Worm (Caenorhabditis elegans) whole organism, L4 larva: ENCODE results near the gene pals-16.
A peak's percentile ranks its signal among the peaks of the same experiment; 100 is the strongest.

Experiments used
- D1046.2 ChIP-seq: fragments of 200-800 bp; sonication (Bioruptor generic); IDR thresholded peaks from 2 replicates; pipeline ENCODE4 v1.3.6; 2022; ENCODE audit warnings: missing genetic modification characterization, missing compliant biosample characterization
- ces-1 ChIP-seq: fragments of 150-350 bp; sonication (generic microtip); optimal IDR thresholded peaks from 4 replicates; lab custom pipeline; 2014; ENCODE audit warnings: missing biosample characterization, missing genetic modification reagents, missing genetic modification characterization
- madf-9 ChIP-seq: fragments of 200-800 bp; sonication (Bioruptor generic); conservative IDR thresholded peaks from 2 replicates; pipeline ENCODE4 v1.3.6; 2022; ENCODE audit warnings: missing genetic modification reagents, missing genetic modification characterization, missing compliant biosample characterization
- pqm-1 ChIP-seq: sonication (generic microtip); optimal IDR thresholded peaks from 2 replicates; lab custom pipeline; 2017; ENCODE audit warnings: missing biosample characterization, missing genetic modification characterization
- unc-39 ChIP-seq: sonication (generic microtip); optimal IDR thresholded peaks from 2 replicates; lab custom pipeline; 2017; ENCODE audit warnings: missing biosample characterization, missing genetic modification characterization
- zfp-2 ChIP-seq: sonication (generic microtip); optimal IDR thresholded peaks from 2 replicates; lab custom pipeline; 2016; ENCODE audit warnings: mild to moderate bottlenecking, missing genetic modification characterization, missing compliant biosample characterization
- zfp-3 ChIP-seq: fragments of 200-800 bp; sonication (Bioruptor generic); conservative IDR thresholded peaks from 2 replicates; pipeline ENCODE4 v1.3.6; 2022; ENCODE audit warnings: missing genetic modification reagents, missing genetic modification characterization, missing compliant biosample characterization

DNA sequence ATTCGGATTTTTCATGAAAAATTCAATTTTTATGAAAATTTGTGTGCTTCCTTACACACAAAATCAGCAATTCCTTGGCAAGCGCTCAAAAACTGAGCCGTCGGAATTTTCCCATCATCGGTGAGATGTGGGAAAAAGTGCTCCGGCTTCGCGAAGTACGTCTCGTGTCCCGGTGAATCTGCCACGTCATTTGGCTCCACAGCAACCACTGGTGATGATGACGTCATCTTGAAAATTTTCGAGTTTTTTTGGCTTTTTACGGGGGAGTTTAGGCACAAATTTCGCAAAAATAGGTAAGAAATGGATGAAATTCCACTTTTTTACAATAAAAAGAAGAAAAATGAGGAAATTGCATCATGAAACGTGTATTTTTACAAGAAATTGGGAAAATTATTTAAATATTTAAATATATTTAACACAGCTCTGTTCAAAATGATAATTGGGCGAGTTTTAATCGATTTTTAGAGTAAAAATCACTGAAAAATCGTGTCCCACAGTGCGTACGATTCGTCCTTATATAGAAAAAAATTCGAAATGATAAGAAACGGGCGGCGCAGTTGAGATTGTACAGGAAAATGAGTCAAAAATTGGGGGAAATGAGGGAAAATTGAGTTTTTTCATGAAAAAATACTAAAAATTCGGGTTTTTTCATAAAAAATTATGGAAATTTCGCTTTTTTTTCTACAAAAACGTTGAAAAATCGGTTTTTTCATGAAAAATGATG, 14.3 kb downstream of the pals-16 start, which contains the start of gene Y82E9BR.14:
- TF ChIP-seq madf-9 (GFP tag; lab: Robert Waterston, UW) (no peak), D1046.2 (GFP tag; lab: Robert Waterston, UW) (no peak), pqm-1 (peak; percentile 66), zfp-3 (GFP tag; lab: Robert Waterston, UW) (no peak), ces-1 (GFP tag; lab: Kevin White, UChicago) (no peak), zfp-2 (tag; lab: Kevin White, UChicago) (no peak), unc-39 (tag; lab: Kevin White, UChicago) (no peak)
